Fruit fly (Drosophila melanogaster) Kc167 (cell line): ENCODE measurements around the gene lwr.

Experiments
- Myc ChIP-seq: fragments of >200 bp; optimal IDR thresholded peaks from 2 replicates; lab custom pipeline; 2017; ENCODE audit warnings: missing external identifiers
- ttk ChIP-seq: sonication (Bioruptor generic); optimal IDR thresholded peaks from 2 replicates; lab custom pipeline; 2017; ENCODE audit warnings: missing external identifiers

- TF ChIP-seq ttk (lab: Kevin White, UChicago) (no peak), Myc (lab: Kevin White, UChicago) (no peak)
These were observed 19.6 kb downstream of the lwr start for dm6 chr2L:522752-523151.
